Worm (Caenorhabditis elegans): ENCODE results near the gene Y105C5B.20.

Gene Y105C5B.20

ce11 chrIV:16035109-16035508, 40.7 kb upstream of the Y105C5B.20 start:
- TF ChIP-seq blmp-1 (tag; optimal IDR thresholded peaks at IDR 0.05) (no peak), ham-2 (GFP tag; optimal IDR thresholded peaks at IDR 0.05) (no peak), lsy-2 (tag; optimal IDR thresholded peaks at IDR 0.05) (no peak), nhr-2 (tag; optimal IDR thresholded peaks at IDR 0.05) (no peak), mep-1 (tag; optimal IDR thresholded peaks at IDR 0.05) (no peak), hlh-1 (tag; optimal IDR thresholded peaks at IDR 0.05) (no peak), mab-5 (tag; optimal IDR thresholded peaks at IDR 0.05) (no peak), ztf-11 (tag; optimal IDR thresholded peaks at IDR 0.05) (no peak), zip-8 (tag; optimal IDR thresholded peaks at IDR 0.05) (no peak), pha-4 (tag; optimal IDR thresholded peaks at IDR 0.05) (no peak), ceh-43 (GFP tag; optimal IDR thresholded peaks at IDR 0.05) (no peak), elt-3 (tag; optimal IDR thresholded peaks at IDR 0.05) (no peak), unc-62 (GFP tag; optimal IDR thresholded peaks at IDR 0.05) (no peak), ces-1 (GFP tag; optimal IDR thresholded peaks at IDR 0.05) (no peak), lin-13 (tag; optimal IDR thresholded peaks at IDR 0.05) (no peak)

- TF ChIP-seq elt-3 (tag; optimal IDR thresholded peaks at IDR 0.05) = no peak
- TF ChIP-seq tbx-8 (GFP tag; optimal IDR thresholded peaks at IDR 0.05) = no peak
- TF ChIP-seq lin-13 (tag; optimal IDR thresholded peaks at IDR 0.05) = no peak
- TF ChIP-seq snpc-4 (tag; optimal IDR thresholded peaks at IDR 0.05) = no peak
Observed at ce11 chrIV:16034346-16034745, 39.9 kb upstream of the Y105C5B.20 start.

ce11 chrIV:16028475-16028874, 34.1 kb upstream of the Y105C5B.20 start:
- TF ChIP-seq lsy-2 (tag; optimal IDR thresholded peaks at IDR 0.05) (peak; percentile 34), unc-39 (tag; optimal IDR thresholded peaks at IDR 0.05) (no peak)

- no peak for TF ChIP-seq nhr-76 (tag; optimal IDR thresholded peaks at IDR 0.05)
- TF ChIP-seq mep-1 (tag; optimal IDR thresholded peaks at IDR 0.05) = no peak
- TF ChIP-seq mls-2 (tag; optimal IDR thresholded peaks at IDR 0.05) = no peak
- no peak for TF ChIP-seq unc-62 (GFP tag; optimal IDR thresholded peaks at IDR 0.05)
- TF ChIP-seq drap-1 (GFP tag; optimal IDR thresholded peaks at IDR 0.05) = no peak
- TF ChIP-seq ceh-83 (GFP tag; optimal IDR thresholded peaks at IDR 0.05) = no peak
- no peak for TF ChIP-seq elt-3 (tag; optimal IDR thresholded peaks at IDR 0.05)
- no peak for TF ChIP-seq ham-2 (GFP tag; optimal IDR thresholded peaks at IDR 0.05)
- no peak for TF ChIP-seq unc-39 (tag; optimal IDR thresholded peaks at IDR 0.05)
- TF ChIP-seq mab-5 (tag; optimal IDR thresholded peaks at IDR 0.05) = no peak
Observed at ce11 chrIV:16026747-16027146, 32.3 kb upstream of the Y105C5B.20 start, which contains the start of gene jac-1. TSS of gene jac-1 (minus strand) at chrIV:16026847.

- TF ChIP-seq nhr-2 (tag; optimal IDR thresholded peaks at IDR 0.05) (peak; percentile 85), zip-8 (tag; optimal IDR thresholded peaks at IDR 0.05) (peak; percentile 18), ceh-39 (tag; optimal IDR thresholded peaks at IDR 0.05) (no peak), bed-3 (GFP tag; optimal IDR thresholded peaks at IDR 0.05) (no peak), cnd-1 (tag; optimal IDR thresholded peaks at IDR 0.05) (peak; percentile 22), nhr-76 (tag; optimal IDR thresholded peaks at IDR 0.05) (no peak), mab-5 (tag; optimal IDR thresholded peaks at IDR 0.05) (no peak), unc-120 (tag; optimal IDR thresholded peaks at IDR 0.05; ENCODE audit: poor library complexity, severe bottlenecking) (peak; percentile 45), sptf-1 (tag; optimal IDR thresholded peaks at IDR 0.05) (no peak), M03D4.4 (tag; optimal IDR thresholded peaks at IDR 0.05) (no peak), sem-2 (GFP tag; optimal IDR thresholded peaks at IDR 0.05) (no peak), lsy-2 (tag; optimal IDR thresholded peaks at IDR 0.05) (no peak), snpc-4 (tag; optimal IDR thresholded peaks at IDR 0.05) (no peak), mls-2 (tag; optimal IDR thresholded peaks at IDR 0.05) (peak; percentile 36), ham-2 (GFP tag; optimal IDR thresholded peaks at IDR 0.05) (no peak), ztf-11 (tag; optimal IDR thresholded peaks at IDR 0.05) (peak; percentile 53), pha-4 (tag; optimal IDR thresholded peaks at IDR 0.05) (no peak), blmp-1 (tag; optimal IDR thresholded peaks at IDR 0.05) (no peak), ceh-83 (GFP tag; optimal IDR thresholded peaks at IDR 0.05) (no peak), ces-1 (GFP tag; optimal IDR thresholded peaks at IDR 0.05) (peak; percentile 32), flh-1 (GFP tag; optimal IDR thresholded peaks at IDR 0.05) (no peak), mep-1 (tag; optimal IDR thresholded peaks at IDR 0.05) (peak; percentile 22), ceh-43 (GFP tag; optimal IDR thresholded peaks at IDR 0.05) (no peak), hlh-1 (tag; optimal IDR thresholded peaks at IDR 0.05) (peak; percentile 42), unc-62 (GFP tag; optimal IDR thresholded peaks at IDR 0.05) (peak; percentile 63)
Observed at ce11 chrIV:16024165-16024564, 29.8 kb upstream of the Y105C5B.20 start.

Measured in whole organism, mixed stage, embryonic.